Worm (Caenorhabditis elegans) whole organism, late embryonic: ENCODE results near the gene wrt-3.

Experiments used
- F13H6.1 ChIP-seq: sonication (generic microtip); optimal IDR thresholded peaks from 2 replicates; lab custom pipeline; 2016; ENCODE audit warnings: missing genetic modification characterization, missing compliant biosample characterization
- K02D7.2 ChIP-seq: sonication (generic microtip); optimal IDR thresholded peaks from 2 replicates; lab custom pipeline; 2017; ENCODE audit warnings: mild to moderate bottlenecking, missing genetic modification characterization, missing compliant biosample characterization
- K09A11.1 ChIP-seq: sonication (generic microtip); optimal IDR thresholded peaks from 2 replicates; lab custom pipeline; 2017; ENCODE audit warnings: antibody characterized with exemption, mild to moderate bottlenecking, missing genetic modification characterization, missing compliant biosample characterization; ENCODE audit not compliant: insufficient read depth
- ahr-1 ChIP-seq: sonication (generic microtip); optimal IDR thresholded peaks from 2 replicates; lab custom pipeline; 2016; ENCODE audit warnings: missing genetic modification characterization, missing compliant biosample characterization
- ama-1 ChIP-seq: fragments of 150-350 bp; optimal IDR thresholded peaks from 2 replicates; lab custom pipeline; 2014
- ceh-19 ChIP-seq: fragments of 200-800 bp; sonication (Bioruptor generic); optimal IDR thresholded peaks from 2 replicates; lab custom pipeline; 2018; ENCODE audit warnings: mild to moderate bottlenecking, missing genetic modification characterization, missing compliant biosample characterization
- ceh-2 ChIP-seq: sonication (generic microtip); optimal IDR thresholded peaks from 2 replicates; lab custom pipeline; 2016; ENCODE audit warnings: missing genotype, missing genetic modification characterization, missing compliant biosample characterization
- ceh-30 ChIP-seq: fragments of 150-350 bp; optimal IDR thresholded peaks from 2 replicates; lab custom pipeline; 2014; ENCODE audit warnings: missing biosample characterization, missing genetic modification characterization
- ceh-34 ChIP-seq: sonication (generic microtip); optimal IDR thresholded peaks from 2 replicates; lab custom pipeline; 2016; ENCODE audit warnings: mild to moderate bottlenecking, missing genetic modification characterization, missing compliant biosample characterization
- ceh-45 ChIP-seq: fragments of 200-800 bp; sonication (Bioruptor generic); IDR thresholded peaks from 2 replicates; pipeline ENCODE4 v1.3.6; 2022; ENCODE audit warnings: missing genetic modification reagents, missing genetic modification characterization, missing compliant biosample characterization
- ceh-6 ChIP-seq: fragments of 200-800 bp; sonication (Bioruptor generic); optimal IDR thresholded peaks from 2 replicates; lab custom pipeline; 2018; ENCODE audit warnings: mild to moderate bottlenecking, missing genetic modification characterization, missing compliant biosample characterization
- che-1 ChIP-seq: sonication (generic microtip); optimal IDR thresholded peaks from 2 replicates; lab custom pipeline; 2016; ENCODE audit warnings: mild to moderate bottlenecking, missing genetic modification characterization, missing compliant biosample characterization
- dmd-4 ChIP-seq: sonication (generic microtip); optimal IDR thresholded peaks from 2 replicates; lab custom pipeline; 2016; ENCODE audit warnings: borderline replicate concordance, missing genetic modification characterization, missing compliant biosample characterization
- dve-1 ChIP-seq: sonication (generic microtip); optimal IDR thresholded peaks from 2 replicates; lab custom pipeline; 2017; ENCODE audit warnings: antibody characterized with exemption, mild to moderate bottlenecking, missing genetic modification characterization, missing compliant biosample characterization
- elt-2 ChIP-seq: sonication (generic microtip); optimal IDR thresholded peaks from 2 replicates; lab custom pipeline; 2016; ENCODE audit warnings: missing genetic modification reagents, missing genetic modification characterization, missing compliant biosample characterization
- ets-4 ChIP-seq: sonication (generic microtip); optimal IDR thresholded peaks from 2 replicates; lab custom pipeline; 2016; ENCODE audit warnings: missing genetic modification characterization, missing compliant biosample characterization
- fax-1 ChIP-seq: sonication (generic microtip); optimal IDR thresholded peaks from 2 replicates; lab custom pipeline; 2016; ENCODE audit warnings: missing genotype, missing genetic modification characterization, missing compliant biosample characterization
- gmeb-2 ChIP-seq: sonication (generic microtip); optimal IDR thresholded peaks from 2 replicates; lab custom pipeline; 2016; ENCODE audit warnings: missing genetic modification characterization, inconsistent platforms, missing compliant biosample characterization
- hlh-13 ChIP-seq: fragments of 200-800 bp; sonication (Bioruptor generic); optimal IDR thresholded peaks from 2 replicates; lab custom pipeline; 2018; ENCODE audit warnings: mild to moderate bottlenecking, missing genetic modification characterization, missing compliant biosample characterization
- hlh-6 ChIP-seq: sonication (generic microtip); optimal IDR thresholded peaks from 2 replicates; lab custom pipeline; 2016; ENCODE audit warnings: missing genotype, missing genetic modification characterization, missing compliant biosample characterization
- hlh-8 ChIP-seq: sonication (generic microtip); optimal IDR thresholded peaks from 2 replicates; lab custom pipeline; 2016; ENCODE audit warnings: missing genotype, missing genetic modification characterization, missing compliant biosample characterization
- lin-11 ChIP-seq: fragments of 200-800 bp; sonication (Bioruptor generic); optimal IDR thresholded peaks from 2 replicates; lab custom pipeline; 2018; ENCODE audit warnings: mild to moderate bottlenecking, missing genetic modification characterization, missing compliant biosample characterization
- madf-2 ChIP-seq: sonication (generic microtip); optimal IDR thresholded peaks from 2 replicates; lab custom pipeline; 2017; ENCODE audit warnings: missing genetic modification characterization, missing compliant biosample characterization
- mec-3 ChIP-seq: sonication (generic microtip); optimal IDR thresholded peaks from 2 replicates; lab custom pipeline; 2016; ENCODE audit warnings: borderline replicate concordance, missing genetic modification characterization, missing compliant biosample characterization
- nfya-1 ChIP-seq: sonication (generic microtip); optimal IDR thresholded peaks from 2 replicates; lab custom pipeline; 2017; ENCODE audit warnings: missing genetic modification characterization, mild to moderate bottlenecking, missing compliant biosample characterization, antibody characterized with exemption, moderate library complexity
- nhr-232 ChIP-seq: sonication (generic microtip); optimal IDR thresholded peaks from 2 replicates; lab custom pipeline; 2016; ENCODE audit warnings: missing genetic modification characterization, missing compliant biosample characterization
- npax-4 ChIP-seq: sonication (generic microtip); optimal IDR thresholded peaks from 2 replicates; lab custom pipeline; 2016; ENCODE audit warnings: missing genetic modification characterization, missing compliant biosample characterization
- pag-3 ChIP-seq: sonication (generic microtip); optimal IDR thresholded peaks from 2 replicates; lab custom pipeline; 2016; ENCODE audit warnings: missing compliant biosample characterization, missing genetic modification characterization, borderline replicate concordance
- pat-9 ChIP-seq: fragments of 200-800 bp; sonication (Bioruptor generic); optimal IDR thresholded peaks from 2 replicates; lab custom pipeline; 2018; ENCODE audit warnings: mild to moderate bottlenecking, missing genetic modification characterization, moderate library complexity, missing compliant biosample characterization
- pax-1 ChIP-seq: fragments of 150-350 bp; optimal IDR thresholded peaks from 2 replicates; lab custom pipeline; 2014; ENCODE audit warnings: missing biosample characterization, missing genetic modification characterization
- pqm-1 ChIP-seq: sonication (generic microtip); optimal IDR thresholded peaks from 2 replicates; lab custom pipeline; 2016; ENCODE audit warnings: missing genetic modification characterization, missing compliant biosample characterization
- pros-1 ChIP-seq: fragments of 150-350 bp; optimal IDR thresholded peaks from 2 replicates; lab custom pipeline; 2014; ENCODE audit warnings: missing biosample characterization, missing genetic modification reagents, missing genetic modification characterization
- rnt-1 ChIP-seq: sonication (generic microtip); optimal IDR thresholded peaks from 2 replicates; lab custom pipeline; 2016; ENCODE audit warnings: missing genetic modification characterization, missing compliant biosample characterization
- sox-2 ChIP-seq: fragments of 200-800 bp; sonication (Bioruptor generic); IDR thresholded peaks from 2 replicates; pipeline ENCODE4 v1.3.6; 2022; ENCODE audit warnings: missing genetic modification reagents, missing genetic modification characterization, missing compliant biosample characterization
- sox-4 ChIP-seq: sonication (generic microtip); optimal IDR thresholded peaks from 2 replicates; lab custom pipeline; 2017; ENCODE audit warnings: mild to moderate bottlenecking, missing genetic modification characterization, inconsistent platforms, missing compliant biosample characterization
- syd-9 ChIP-seq: sonication (generic microtip); optimal IDR thresholded peaks from 2 replicates; lab custom pipeline; 2016; ENCODE audit warnings: mild to moderate bottlenecking, missing genetic modification characterization, moderate library complexity, missing compliant biosample characterization
- ttx-3 ChIP-seq: sonication (generic microtip); optimal IDR thresholded peaks from 2 replicates; lab custom pipeline; 2016; ENCODE audit warnings: missing genetic modification reagents, missing genetic modification characterization, missing compliant biosample characterization
- unc-86 ChIP-seq: sonication (generic microtip); optimal IDR thresholded peaks from 2 replicates; lab custom pipeline; 2016; ENCODE audit warnings: missing genetic modification characterization, missing compliant biosample characterization
- zip-5 ChIP-seq: sonication (generic microtip); optimal IDR thresholded peaks from 2 replicates; lab custom pipeline; 2016; ENCODE audit warnings: missing genetic modification characterization, missing compliant biosample characterization
- ztf-16 ChIP-seq: sonication (generic microtip); optimal IDR thresholded peaks from 2 replicates; lab custom pipeline; 2017; ENCODE audit warnings: missing genetic modification characterization, missing compliant biosample characterization

Gene wrt-3

DNA sequence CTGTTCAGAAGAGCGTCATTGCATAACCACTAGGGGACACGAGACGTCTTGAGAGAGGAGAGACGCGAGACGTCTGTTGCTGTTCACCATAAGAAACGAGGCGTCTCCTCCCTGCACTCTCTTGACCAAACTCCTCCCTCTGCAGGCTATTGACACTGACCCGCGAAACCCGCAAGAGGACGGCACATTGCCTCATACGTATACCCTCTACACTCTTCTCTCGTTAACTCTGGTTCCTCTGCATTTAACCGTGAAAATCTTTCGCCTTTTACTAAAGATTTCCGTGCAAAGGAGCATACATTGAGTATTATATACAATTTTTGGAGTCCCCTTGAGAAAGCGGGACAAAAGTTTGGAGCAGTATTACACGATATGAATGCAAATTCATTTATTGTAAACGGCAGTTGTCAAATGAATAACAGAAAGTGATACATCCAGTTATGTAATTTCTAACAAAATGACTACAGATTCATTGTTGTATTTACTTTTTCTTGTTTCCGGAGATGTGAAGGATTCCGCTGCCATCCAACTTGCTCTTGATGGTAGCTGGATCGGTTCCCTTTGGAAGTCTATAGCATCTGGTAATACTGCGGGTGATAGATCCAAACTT lies 32.7 kb downstream of the wrt-3 start (continued):
- TF ChIP-seq sox-2 (GFP tag; lab: Robert Waterston, UW) (peak; percentile 33; the same call in 1 of the 2 replicates), ets-4 (tag; lab: Kevin White, UChicago) (peak; percentile 61), ceh-19 (peak; percentile 36), hlh-13 (no peak), sox-4 (tag; lab: Kevin White, UChicago) (no peak), F13H6.1 (tag; lab: Kevin White, UChicago) (peak; percentile 42), ahr-1 (tag; lab: Kevin White, UChicago) (no peak), ceh-30 (tag; lab: Kevin White, UChicago) (peak; percentile 61), dve-1 (tag; lab: Kevin White, UChicago) (peak; percentile 52), hlh-8 (tag; lab: Kevin White, UChicago) (peak; percentile 26), unc-86 (tag; lab: Kevin White, UChicago) (no peak), ceh-2 (tag; lab: Kevin White, UChicago) (peak; percentile 41), madf-2 (tag; lab: Kevin White, UChicago) (peak; percentile 7), K09A11.1 (tag; lab: Kevin White, UChicago) (no peak), hlh-6 (no peak), rnt-1 (tag; lab: Kevin White, UChicago) (peak; percentile 67), ttx-3 (peak; percentile 21), pros-1 (tag; lab: Kevin White, UChicago) (peak; percentile 61), fax-1 (tag; lab: Kevin White, UChicago) (no peak), ceh-34 (tag; lab: Kevin White, UChicago) (peak; percentile 82), K02D7.2 (tag; lab: Kevin White, UChicago) (no peak), mec-3 (tag; lab: Kevin White, UChicago) (no peak)
- TF ChIP-seq, all 69 proteins: peak for 35

- TF ChIP-seq sox-4 (tag; lab: Kevin White, UChicago) (no peak), npax-4 (no peak), K02D7.2 (tag; lab: Kevin White, UChicago) (no peak), ttx-3 (no peak), elt-2 (tag; lab: Kevin White, UChicago) (no peak), hlh-13 (no peak), syd-9 (tag; lab: Kevin White, UChicago) (no peak), dmd-4 (no peak)
- TF ChIP-seq, all 69 proteins: peak for 0
Measured at ce11 chrIV:9443940-9444339, 33.3 kb downstream of the wrt-3 start, which contains the start of gene F38E11.9. F38E11.9 (minus strand) TSS chrIV:9444040.

DNA sequence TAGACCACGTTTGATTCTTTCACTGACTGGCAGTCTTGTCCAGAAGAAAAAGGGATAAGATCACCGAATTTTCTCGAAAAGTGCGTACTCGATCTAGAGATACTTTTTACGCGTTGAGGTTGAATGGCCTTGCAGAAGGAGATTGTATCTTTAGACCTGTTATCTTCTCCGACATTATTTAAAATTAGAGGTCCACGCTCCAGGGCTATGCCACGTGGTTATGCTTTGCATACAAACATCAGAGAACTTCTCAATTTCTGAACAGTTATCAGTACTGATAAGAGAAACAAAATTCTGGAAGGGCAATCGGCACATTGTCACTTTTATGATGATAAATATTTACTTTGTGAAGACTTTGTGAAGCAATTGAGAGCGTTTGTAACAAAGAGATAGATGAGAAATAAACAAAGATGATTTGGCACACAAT lies 35.1 kb downstream of the wrt-3 start:
- TF ChIP-seq pag-3 (tag; lab: Kevin White, UChicago) (no peak), elt-2 (tag; lab: Kevin White, UChicago) (peak; percentile 93), ztf-16 (tag; lab: Kevin White, UChicago) (no peak), gmeb-2 (tag; lab: Kevin White, UChicago) (no peak)
- TF ChIP-seq, all 69 proteins: peak for 1

DNA sequence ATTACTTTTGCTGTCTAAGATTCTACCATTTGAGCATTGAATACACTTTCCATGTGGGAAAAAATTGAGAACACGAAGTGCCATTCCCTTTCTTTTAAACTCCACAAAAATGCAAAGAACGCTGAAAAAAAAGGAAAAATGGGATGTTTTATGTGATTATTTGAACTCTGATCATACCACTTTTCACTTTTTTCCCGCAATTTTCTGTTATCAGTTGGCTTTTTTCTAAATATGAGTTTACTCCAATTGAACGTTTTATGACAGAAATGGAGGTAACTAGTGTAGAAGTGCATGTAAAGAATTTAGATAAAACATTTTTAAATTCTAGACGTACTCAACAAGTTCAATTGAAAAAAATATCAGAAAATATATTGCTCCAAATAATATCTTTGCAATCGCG lies 35.9 kb downstream of the wrt-3 start:
- TF ChIP-seq pqm-1 (tag; lab: Kevin White, UChicago) (no peak), dmd-4 (no peak), zip-5 (tag; lab: Kevin White, UChicago) (no peak), pag-3 (tag; lab: Kevin White, UChicago) (no peak), F13H6.1 (tag; lab: Kevin White, UChicago) (no peak), fax-1 (tag; lab: Kevin White, UChicago) (no peak), nfya-1 (tag; lab: Kevin White, UChicago) (no peak), pax-1 (tag; lab: Kevin White, UChicago) (no peak), lin-11 (tag; lab: Kevin White, UChicago) (no peak), che-1 (no peak), ceh-6 (no peak), pros-1 (tag; lab: Kevin White, UChicago) (no peak), dve-1 (tag; lab: Kevin White, UChicago) (no peak), ceh-45 (GFP tag; lab: Robert Waterston, UW) (no peak), ama-1 (no peak), nhr-232 (no peak), pat-9 (no peak), K09A11.1 (tag; lab: Kevin White, UChicago) (no peak), hlh-13 (no peak), rnt-1 (tag; lab: Kevin White, UChicago) (no peak)
